Worm (Caenorhabditis elegans): Measurements from ENCODE around the gene kin-9.
A peak's percentile ranks its signal among the peaks of the same experiment; 100 is the strongest.

kin-9 gene

DNA sequence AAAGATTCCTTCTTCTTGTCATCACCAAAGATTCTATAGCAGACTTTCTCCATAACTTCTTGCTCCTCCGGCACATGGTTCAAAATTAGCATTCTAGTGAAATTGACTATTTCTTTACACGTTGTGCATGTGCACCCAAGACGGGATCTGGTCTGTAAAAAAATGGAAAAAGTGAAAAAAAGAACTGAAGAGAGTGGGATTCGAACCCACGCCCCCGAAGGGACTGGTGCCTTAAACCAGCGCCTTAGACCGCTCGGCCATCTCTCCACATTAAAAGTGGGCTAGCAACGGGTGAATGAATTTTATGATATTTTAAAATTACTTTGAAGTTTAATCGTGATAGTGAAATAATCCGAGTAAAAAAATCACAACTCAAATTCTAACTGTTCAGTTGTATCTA is 14.7 kb upstream of the kin-9 start:
- no peak for TF ChIP-seq nhr-28 (tag; optimal IDR thresholded peaks at IDR 0.05)
- TF ChIP-seq lin-13 (tag; optimal IDR thresholded peaks at IDR 0.05) = no peak
- no peak for TF ChIP-seq ceh-83 (GFP tag; optimal IDR thresholded peaks at IDR 0.05)
- TF ChIP-seq tbx-8 (GFP tag; optimal IDR thresholded peaks at IDR 0.05) = no peak
- TF ChIP-seq ztf-11 (tag; optimal IDR thresholded peaks at IDR 0.05) = no peak
- no peak for TF ChIP-seq blmp-1 (tag; optimal IDR thresholded peaks at IDR 0.05)
- TF ChIP-seq unc-39 (tag; optimal IDR thresholded peaks at IDR 0.05) = no peak
- TF ChIP-seq mep-1 (tag; optimal IDR thresholded peaks at IDR 0.05) = no peak
- no peak for TF ChIP-seq M03D4.4 (tag; optimal IDR thresholded peaks at IDR 0.05)
- TF ChIP-seq hlh-1 (tag; optimal IDR thresholded peaks at IDR 0.05) = no peak

DNA sequence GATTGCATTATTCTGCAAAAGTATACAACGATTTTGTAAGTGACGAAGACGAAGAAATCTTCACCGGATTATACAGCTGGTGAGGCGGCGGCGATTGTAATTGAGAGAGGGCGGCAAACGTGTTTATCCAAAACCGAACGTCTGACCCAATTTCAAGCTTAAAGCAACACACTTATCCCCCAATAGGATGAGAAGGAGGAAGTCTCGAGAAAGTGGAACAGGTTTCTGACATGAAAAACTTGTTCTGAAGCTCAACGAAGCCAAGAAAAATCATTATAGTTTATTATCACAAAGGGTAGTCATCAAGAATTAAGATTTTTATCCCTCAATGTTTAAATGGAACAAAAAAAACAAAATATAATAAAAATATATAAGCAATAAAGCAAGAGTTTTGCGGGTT is 14.1 kb upstream of the kin-9 start, which contains the start of gene spp-13:
TSS of gene spp-13 (minus strand) at position 143 of the 400 bp plus-strand sequence.
- TF ChIP-seq cnd-1 (tag; optimal IDR thresholded peaks at IDR 0.05) = no peak
- no peak for TF ChIP-seq blmp-1 (tag; optimal IDR thresholded peaks at IDR 0.05)
- no peak for TF ChIP-seq elt-1 (tag; optimal IDR thresholded peaks at IDR 0.05; ENCODE audit: borderline replicate concordance, insufficient read depth)
- TF ChIP-seq nhr-28 (tag; optimal IDR thresholded peaks at IDR 0.05) = no peak
- peak; percentile 33 for TF ChIP-seq ces-1 (GFP tag; optimal IDR thresholded peaks at IDR 0.05)
- peak; percentile 3 for TF ChIP-seq ham-2 (GFP tag; optimal IDR thresholded peaks at IDR 0.05)
- no peak for TF ChIP-seq snpc-4 (tag; optimal IDR thresholded peaks at IDR 0.05)
- TF ChIP-seq hlh-1 (tag; optimal IDR thresholded peaks at IDR 0.05) = no peak
- no peak for TF ChIP-seq drap-1 (GFP tag; optimal IDR thresholded peaks at IDR 0.05)
- TF ChIP-seq pha-4 (tag; optimal IDR thresholded peaks at IDR 0.05) = no peak

DNA sequence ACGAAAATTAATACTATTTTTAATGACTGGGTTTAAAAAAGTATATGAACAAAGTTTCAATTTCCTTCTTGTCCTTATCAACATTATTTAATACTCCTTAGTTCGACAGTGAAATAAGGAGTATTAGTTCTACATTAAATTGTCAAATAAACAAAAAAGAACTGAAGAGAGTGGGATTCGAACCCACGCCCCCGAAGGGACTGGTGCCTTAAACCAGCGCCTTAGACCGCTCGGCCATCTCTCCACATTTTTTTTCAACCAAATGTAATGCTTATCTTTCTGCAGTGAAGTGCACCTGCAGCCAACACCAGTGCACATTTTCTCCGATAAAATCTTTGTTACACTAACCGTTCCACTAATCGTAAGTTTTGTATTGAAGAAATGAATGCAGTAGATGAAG is 13.2 kb upstream of the kin-9 start:
- TF ChIP-seq blmp-1 (tag; optimal IDR thresholded peaks at IDR 0.05) = no peak
- TF ChIP-seq lsy-2 (tag; optimal IDR thresholded peaks at IDR 0.05) = no peak
- no peak for TF ChIP-seq cnd-1 (tag; optimal IDR thresholded peaks at IDR 0.05)
- TF ChIP-seq snpc-4 (tag; optimal IDR thresholded peaks at IDR 0.05) = no peak
- no peak for TF ChIP-seq bed-3 (GFP tag; optimal IDR thresholded peaks at IDR 0.05)
- TF ChIP-seq mab-5 (tag; optimal IDR thresholded peaks at IDR 0.05) = no peak
- TF ChIP-seq drap-1 (GFP tag; optimal IDR thresholded peaks at IDR 0.05) = no peak
- no peak for TF ChIP-seq sptf-1 (tag; optimal IDR thresholded peaks at IDR 0.05)
- TF ChIP-seq pha-4 (tag; optimal IDR thresholded peaks at IDR 0.05) = no peak
- TF ChIP-seq flh-1 (GFP tag; optimal IDR thresholded peaks at IDR 0.05) = no peak
- TF ChIP-seq nhr-237 (tag; optimal IDR thresholded peaks at IDR 0.05) = no peak
- TF ChIP-seq M03D4.4 (tag; optimal IDR thresholded peaks at IDR 0.05) = no peak
- no peak for TF ChIP-seq unc-120 (tag; optimal IDR thresholded peaks at IDR 0.05; ENCODE audit: poor library complexity, severe bottlenecking)
- no peak for TF ChIP-seq hlh-1 (tag; optimal IDR thresholded peaks at IDR 0.05)

DNA sequence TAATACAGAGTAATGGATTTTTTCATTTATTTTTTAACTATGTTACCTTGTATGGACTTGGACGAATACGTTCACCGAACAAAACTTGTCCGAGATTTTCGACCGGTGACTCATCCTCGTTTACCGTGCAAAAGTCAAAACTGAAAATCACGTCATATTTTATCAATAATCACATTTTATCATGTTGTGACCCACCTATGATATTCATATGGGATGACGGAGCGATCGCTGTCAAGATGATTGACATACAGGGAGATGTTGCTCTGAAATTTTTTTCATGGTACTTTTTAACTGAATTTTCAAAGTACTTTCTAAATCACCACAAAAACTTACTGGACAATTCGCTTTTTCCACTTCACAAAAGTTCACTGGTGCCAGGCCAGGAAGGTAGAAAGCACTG is 10.9 kb upstream of the kin-9 start:
- TF ChIP-seq mls-2 (tag; optimal IDR thresholded peaks at IDR 0.05) = no peak
- TF ChIP-seq flh-1 (GFP tag; optimal IDR thresholded peaks at IDR 0.05) = no peak
- no peak for TF ChIP-seq M03D4.4 (tag; optimal IDR thresholded peaks at IDR 0.05)
- TF ChIP-seq sem-2 (GFP tag; optimal IDR thresholded peaks at IDR 0.05) = no peak
- TF ChIP-seq ceh-83 (GFP tag; optimal IDR thresholded peaks at IDR 0.05) = no peak
- TF ChIP-seq nhr-28 (tag; optimal IDR thresholded peaks at IDR 0.05) = no peak
- TF ChIP-seq unc-120 (tag; optimal IDR thresholded peaks at IDR 0.05; ENCODE audit: poor library complexity, severe bottlenecking) = no peak
- no peak for TF ChIP-seq cnd-1 (tag; optimal IDR thresholded peaks at IDR 0.05)
- no peak for TF ChIP-seq lsy-2 (tag; optimal IDR thresholded peaks at IDR 0.05)
- TF ChIP-seq sptf-1 (tag; optimal IDR thresholded peaks at IDR 0.05) = no peak
- no peak for TF ChIP-seq tbx-8 (GFP tag; optimal IDR thresholded peaks at IDR 0.05)
- no peak for TF ChIP-seq bed-3 (GFP tag; optimal IDR thresholded peaks at IDR 0.05)
- no peak for TF ChIP-seq drap-1 (GFP tag; optimal IDR thresholded peaks at IDR 0.05)
- no peak for TF ChIP-seq ceh-39 (tag; optimal IDR thresholded peaks at IDR 0.05)
- no peak for TF ChIP-seq ceh-43 (GFP tag; optimal IDR thresholded peaks at IDR 0.05)

DNA sequence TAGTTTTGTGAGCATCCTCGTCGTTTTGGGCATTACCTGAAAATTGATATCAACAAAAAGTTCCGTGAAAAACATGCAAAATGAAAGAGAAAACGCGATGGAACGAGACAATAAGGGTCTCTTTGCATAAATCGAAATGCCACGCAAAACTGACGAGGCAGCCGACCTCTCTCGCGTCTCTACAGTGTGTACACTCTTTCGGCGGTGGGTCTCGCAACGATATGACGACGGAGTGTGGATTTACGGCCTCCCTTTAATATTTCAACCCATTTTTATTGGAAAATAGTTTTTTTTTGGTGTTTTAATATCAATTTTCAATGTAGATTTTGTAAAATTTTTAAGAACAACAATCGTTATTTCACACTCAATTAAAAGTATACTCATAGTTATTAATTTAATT is 10.4 kb upstream of the kin-9 start, which contains the start of gene tag-123:
TSS of gene tag-123 (minus strand) at position 36 of the 400 bp plus-strand sequence.
- peak; percentile 37 for TF ChIP-seq lsy-2 (tag; optimal IDR thresholded peaks at IDR 0.05)
- peak; percentile 47 for TF ChIP-seq lin-13 (tag; optimal IDR thresholded peaks at IDR 0.05)
- peak; percentile 10 for TF ChIP-seq hlh-1 (tag; optimal IDR thresholded peaks at IDR 0.05)
- TF ChIP-seq flh-1 (GFP tag; optimal IDR thresholded peaks at IDR 0.05) = no peak
- peak; percentile 66 for TF ChIP-seq mep-1 (tag; optimal IDR thresholded peaks at IDR 0.05)
- TF ChIP-seq zip-8 (tag; optimal IDR thresholded peaks at IDR 0.05) = peak; percentile 15
- peak; percentile 76 for TF ChIP-seq pha-4 (tag; optimal IDR thresholded peaks at IDR 0.05)
- TF ChIP-seq unc-120 (tag; optimal IDR thresholded peaks at IDR 0.05; ENCODE audit: poor library complexity, severe bottlenecking) = no peak
- TF ChIP-seq ces-1 (GFP tag; optimal IDR thresholded peaks at IDR 0.05) = peak; percentile 40
